Worm (Caenorhabditis elegans) whole organism, young adult: ENCODE data around the gene nhr-99.

Experiments
- B0261.1 ChIP-seq: sonication (generic microtip); optimal IDR thresholded peaks from 2 replicates; lab custom pipeline; 2016; ENCODE audit warnings: mild to moderate bottlenecking, missing genetic modification characterization, moderate library complexity, missing compliant biosample characterization
- B0336.3 ChIP-seq: fragments of 200-800 bp; sonication (Bioruptor generic); IDR thresholded peaks from 2 replicates; pipeline ENCODE4 v1.3.6; 2022; ENCODE audit warnings: missing genetic modification characterization, missing compliant biosample characterization
- C17E4.6 ChIP-seq: fragments of 200-800 bp; sonication (Bioruptor generic); IDR thresholded peaks from 2 replicates; pipeline ENCODE4 v1.3.6; 2022; ENCODE audit warnings: missing genetic modification reagents, missing genetic modification characterization, missing compliant biosample characterization
- F10E7.11 ChIP-seq: sonication (generic microtip); optimal IDR thresholded peaks from 2 replicates; lab custom pipeline; 2017; ENCODE audit warnings: mild to moderate bottlenecking, missing genetic modification characterization, moderate library complexity, missing compliant biosample characterization
- F33H1.4 ChIP-seq: fragments of 200-800 bp; sonication (Bioruptor generic); IDR thresholded peaks from 2 replicates; pipeline ENCODE4 v1.3.6; 2022; ENCODE audit warnings: missing genetic modification reagents, missing genetic modification characterization, missing compliant biosample characterization
- F37B4.10 ChIP-seq: fragments of 200-800 bp; sonication (Bioruptor generic); IDR thresholded peaks from 2 replicates; pipeline ENCODE4 v1.3.6; 2022; ENCODE audit warnings: missing genetic modification characterization, missing compliant biosample characterization
- F55B11.4 ChIP-seq: sonication (generic microtip); optimal IDR thresholded peaks from 2 replicates; lab custom pipeline; 2016; ENCODE audit warnings: missing compliant biosample characterization, missing genetic modification characterization, borderline replicate concordance; ENCODE audit not compliant: insufficient read depth
- K11D2.4 ChIP-seq: fragments of 200-800 bp; sonication (Bioruptor generic); IDR thresholded peaks from 2 replicates; pipeline ENCODE4 v1.3.6; 2022; ENCODE audit warnings: missing genetic modification reagents, missing genetic modification characterization, missing compliant biosample characterization
- T07F8.4 ChIP-seq: sonication (generic microtip); optimal IDR thresholded peaks from 2 replicates; lab custom pipeline; 2016; ENCODE audit warnings: mild to moderate bottlenecking, missing genetic modification characterization, moderate library complexity, missing compliant biosample characterization
- T26A5.8 ChIP-seq: sonication (generic microtip); optimal IDR thresholded peaks from 2 replicates; lab custom pipeline; 2016; ENCODE audit warnings: missing genetic modification characterization, missing compliant biosample characterization
- Y56A3A.18 ChIP-seq: fragments of 200-800 bp; sonication (Bioruptor generic); IDR thresholded peaks from 2 replicates; pipeline ENCODE4 v1.3.6; 2022; ENCODE audit warnings: missing genetic modification reagents, missing genetic modification characterization, missing compliant biosample characterization
- aptf-3 ChIP-seq: fragments of 200-800 bp; sonication (Bioruptor generic); IDR thresholded peaks from 2 replicates; pipeline ENCODE4 v1.3.6; 2022; ENCODE audit warnings: missing genetic modification characterization, missing compliant biosample characterization
- athp-1 ChIP-seq: sonication (generic microtip); optimal IDR thresholded peaks from 2 replicates; lab custom pipeline; 2017; ENCODE audit warnings: mild to moderate bottlenecking, missing genetic modification characterization, missing compliant biosample characterization
- attf-3 ChIP-seq: fragments of 200-800 bp; sonication (Bioruptor generic); conservative IDR thresholded peaks from 2 replicates; pipeline ENCODE4 v1.3.6; 2022; ENCODE audit warnings: missing genetic modification reagents, missing genetic modification characterization, missing compliant biosample characterization
- bed-1 ChIP-seq: fragments of 200-800 bp; sonication (Bioruptor generic); IDR thresholded peaks from 2 replicates; pipeline ENCODE4 v1.3.6; 2022; ENCODE audit warnings: missing genetic modification reagents, missing genetic modification characterization, missing compliant biosample characterization
- cebp-1 ChIP-seq, 2 experiments: fragments of 200-800 bp in 1 of 2; sonication (Bioruptor generic) in 1 of 2; sonication (generic microtip) in 1 of 2; IDR thresholded peaks in 1 of 2; optimal IDR thresholded peaks in 1 of 2; 2 replicates each; pipeline versions ENCODE4 v1.3.6 to Lab custom; 2017 to 2022; ENCODE audit warnings: missing compliant biosample characterization in 2 of 2, missing genetic modification characterization in 2 of 2, mild to moderate bottlenecking in 1 of 2, missing genetic modification reagents in 1 of 2, moderate library complexity in 1 of 2
- ceh-27 ChIP-seq: fragments of 200-800 bp; sonication (Bioruptor generic); optimal IDR thresholded peaks from 2 replicates; lab custom pipeline; 2018; ENCODE audit warnings: mild to moderate bottlenecking, missing genetic modification characterization, moderate library complexity, missing compliant biosample characterization
- ceh-40 ChIP-seq: fragments of 200-800 bp; sonication (Bioruptor generic); IDR thresholded peaks from 2 replicates; pipeline ENCODE4 v1.3.6; 2022; ENCODE audit warnings: missing genetic modification characterization, missing compliant biosample characterization
- ceh-79 ChIP-seq: sonication (generic microtip); optimal IDR thresholded peaks from 2 replicates; lab custom pipeline; 2017; ENCODE audit warnings: mild to moderate bottlenecking, missing genetic modification characterization, missing compliant biosample characterization
- chd-7 ChIP-seq: sonication (generic microtip); optimal IDR thresholded peaks from 2 replicates; lab custom pipeline; 2016; ENCODE audit warnings: mild to moderate bottlenecking, missing genetic modification characterization, moderate library complexity, missing compliant biosample characterization
- dox-1 ChIP-seq: fragments of 200-800 bp; sonication (Bioruptor generic); IDR thresholded peaks from 2 replicates; pipeline ENCODE4 v1.3.6; 2022; ENCODE audit warnings: missing genetic modification reagents, missing genetic modification characterization, missing compliant biosample characterization
- dpl-1 ChIP-seq: fragments of 150-350 bp; optimal IDR thresholded peaks from 2 replicates; lab custom pipeline; 2014; ENCODE audit warnings: missing biosample characterization, missing genetic modification reagents, missing genetic modification characterization
- efl-1 ChIP-seq: fragments of 150-350 bp; optimal IDR thresholded peaks from 2 replicates; lab custom pipeline; 2014; ENCODE audit warnings: missing biosample characterization, missing genetic modification reagents, missing genetic modification characterization
- egl-44 ChIP-seq: fragments of 200-800 bp; sonication (Bioruptor generic); IDR thresholded peaks from 2 replicates; pipeline ENCODE4 v1.3.6; 2022; ENCODE audit warnings: missing genetic modification reagents, missing genetic modification characterization, missing compliant biosample characterization
- hmg-1.2 ChIP-seq: fragments of 200-800 bp; sonication (Bioruptor generic); IDR thresholded peaks from 2 replicates; pipeline ENCODE4 v1.3.6; 2022; ENCODE audit warnings: missing genetic modification reagents, missing genetic modification characterization, missing compliant biosample characterization
- let-607 ChIP-seq, 2 experiments: fragments of 200-800 bp in 1 of 2; sonication (Bioruptor generic) in 1 of 2; sonication (generic microtip) in 1 of 2; optimal IDR thresholded peaks; 2 replicates each; lab custom pipeline; 2016 to 2018; ENCODE audit warnings: mild to moderate bottlenecking in 2 of 2, missing compliant biosample characterization in 2 of 2, missing genetic modification characterization in 2 of 2, moderate library complexity in 2 of 2, missing genotype in 1 of 2
- lin-40 ChIP-seq: sonication (generic microtip); optimal IDR thresholded peaks from 2 replicates; lab custom pipeline; 2016; ENCODE audit warnings: missing genetic modification characterization, mild to moderate bottlenecking, missing compliant biosample characterization, missing genotype, missing genetic modification reagents
- lin-54 ChIP-seq: fragments of 200-800 bp; sonication (Bioruptor generic); optimal IDR thresholded peaks from 2 replicates; lab custom pipeline; 2018; ENCODE audit warnings: mild to moderate bottlenecking, missing genetic modification characterization, missing compliant biosample characterization
- lsl-1 ChIP-seq: fragments of 200-800 bp; sonication (Bioruptor generic); optimal IDR thresholded peaks from 2 replicates; lab custom pipeline; 2018; ENCODE audit warnings: mild to moderate bottlenecking, missing genetic modification characterization, moderate library complexity, missing compliant biosample characterization
- lsy-27 ChIP-seq: sonication (generic microtip); optimal IDR thresholded peaks from 2 replicates; lab custom pipeline; 2017; ENCODE audit warnings: missing genetic modification characterization, mild to moderate bottlenecking, missing compliant biosample characterization, antibody characterized with exemption, missing genotype, borderline replicate concordance; ENCODE audit not compliant: insufficient read depth
- mcd-1 ChIP-seq: fragments of 200-800 bp; sonication (Bioruptor generic); IDR thresholded peaks from 2 replicates; pipeline ENCODE4 v1.3.6; 2022; ENCODE audit warnings: missing genetic modification reagents, missing genetic modification characterization, missing compliant biosample characterization
- mes-4 ChIP-seq: sonication (generic microtip); optimal IDR thresholded peaks from 2 replicates; lab custom pipeline; 2016; ENCODE audit warnings: missing genotype, missing genetic modification characterization, missing compliant biosample characterization
- nfya-2 ChIP-seq: fragments of 200-800 bp; sonication (Bioruptor generic); IDR thresholded peaks from 2 replicates; pipeline ENCODE4 v1.3.6; 2022; ENCODE audit warnings: missing genetic modification reagents, missing genetic modification characterization, missing compliant biosample characterization
- nhr-27 ChIP-seq: fragments of 200-800 bp; sonication (Bioruptor generic); optimal IDR thresholded peaks from 2 replicates; lab custom pipeline; 2018; ENCODE audit warnings: mild to moderate bottlenecking, missing genetic modification characterization, moderate library complexity, missing compliant biosample characterization
- nhr-80 ChIP-seq: sonication (generic microtip); optimal IDR thresholded peaks from 2 replicates; lab custom pipeline; 2016; ENCODE audit warnings: missing genetic modification characterization, missing compliant biosample characterization
- pbrm-1 ChIP-seq: fragments of 200-800 bp; sonication (Bioruptor generic); IDR thresholded peaks from 2 replicates; pipeline ENCODE4 v1.3.6; 2022; ENCODE audit warnings: missing genetic modification reagents, missing genetic modification characterization, missing compliant biosample characterization
- repo-1 ChIP-seq: sonication (generic microtip); optimal IDR thresholded peaks from 2 replicates; lab custom pipeline; 2017; ENCODE audit warnings: mild to moderate bottlenecking, missing genetic modification characterization, missing compliant biosample characterization
- tbp1 ChIP-seq: fragments of 200-800 bp; sonication (Bioruptor generic); optimal IDR thresholded peaks from 2 replicates; lab custom pipeline; 2018; ENCODE audit warnings: mild to moderate bottlenecking, missing genetic modification characterization, missing compliant biosample characterization
- unc-130 ChIP-seq: sonication (generic microtip); optimal IDR thresholded peaks from 2 replicates; lab custom pipeline; 2016; ENCODE audit warnings: missing genetic modification reagents, missing genetic modification characterization, missing compliant biosample characterization
- zfh-2 ChIP-seq: fragments of 200-800 bp; sonication (Bioruptor generic); conservative IDR thresholded peaks from 2 replicates; pipeline ENCODE4 v1.3.6; 2022; ENCODE audit warnings: missing genetic modification reagents, missing genetic modification characterization, missing compliant biosample characterization
- ztf-18 ChIP-seq: sonication (generic microtip); optimal IDR thresholded peaks from 2 replicates; lab custom pipeline; 2016; ENCODE audit warnings: missing genotype, mild to moderate bottlenecking, missing genetic modification characterization, missing compliant biosample characterization
- ztf-22 ChIP-seq: fragments of 200-800 bp; sonication (Bioruptor generic); optimal IDR thresholded peaks from 2 replicates; lab custom pipeline; 2018; ENCODE audit warnings: mild to moderate bottlenecking, missing genetic modification characterization, moderate library complexity, missing compliant biosample characterization
- ztf-25 ChIP-seq: fragments of 200-800 bp; sonication (Bioruptor generic); IDR thresholded peaks from 2 replicates; pipeline ENCODE4 v1.3.6; 2022; ENCODE audit warnings: missing genetic modification reagents, missing genetic modification characterization, missing compliant biosample characterization
- ztf-28 ChIP-seq: fragments of 200-800 bp; sonication (Bioruptor generic); IDR thresholded peaks from 2 replicates; pipeline ENCODE4 v1.3.6; 2022; ENCODE audit warnings: missing genetic modification reagents, missing genetic modification characterization, missing compliant biosample characterization
- ztf-6 ChIP-seq: fragments of 200-800 bp; sonication (Bioruptor generic); IDR thresholded peaks from 2 replicates; pipeline ENCODE4 v1.3.6; 2022; ENCODE audit warnings: missing genetic modification reagents, missing genetic modification characterization, missing compliant biosample characterization

nhr-99 gene

DNA sequence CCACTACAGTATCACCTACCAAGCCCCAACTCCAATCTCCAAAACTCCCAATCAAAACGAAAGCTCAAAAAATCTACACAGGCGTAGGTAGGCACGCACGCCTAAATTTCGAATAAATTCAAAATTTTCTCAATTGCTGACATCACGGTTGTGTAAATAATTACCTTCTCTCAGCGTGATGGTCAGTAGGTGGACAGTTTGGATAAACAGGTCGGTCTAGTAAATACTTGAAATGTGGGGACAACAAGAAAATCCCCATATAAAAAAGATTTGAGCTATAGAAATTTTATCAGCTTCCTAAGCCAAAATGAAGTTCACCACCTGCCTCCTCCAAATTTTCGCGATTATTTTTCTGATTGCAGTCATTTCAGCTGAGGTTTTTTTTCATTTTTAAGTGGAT is 36.5 kb upstream of the nhr-99 start, which contains the start of gene B0554.1:
B0554.1 (plus strand) TSS at position 301 of the 400 bp plus-strand sequence.
- TF ChIP-seq nhr-80 (no peak), athp-1 (tag; lab: Kevin White, UChicago) (no peak), F10E7.11 (no peak), mes-4 (tag; lab: Kevin White, UChicago) (no peak), chd-7 (tag; lab: Kevin White, UChicago) (no peak), lsl-1 (GFP tag; lab: Kevin White, UChicago) (no peak), lsy-27 (tag; lab: Kevin White, UChicago) (no peak), egl-44 (GFP tag; lab: Robert Waterston, UW) (no peak), nfya-2 (GFP tag; lab: Robert Waterston, UW) (no peak), cebp-1 (GFP tag; IDR thresholded peaks at IDR 0.05; lab: Robert Waterston, UW) (no peak), cebp-1 (tag; optimal IDR thresholded peaks at IDR 0.05; lab: Kevin White, UChicago) (no peak), ceh-79 (tag; lab: Kevin White, UChicago) (no peak), lin-54 (GFP tag; lab: Kevin White, UChicago) (no peak), ztf-18 (tag; lab: Kevin White, UChicago) (no peak), bed-1 (GFP tag; lab: Robert Waterston, UW) (no peak), aptf-3 (no peak), F37B4.10 (no peak), repo-1 (tag; lab: Kevin White, UChicago) (no peak), ceh-27 (GFP tag; lab: Kevin White, UChicago) (no peak)
- TF ChIP-seq, all 124 proteins: peak for 0

DNA sequence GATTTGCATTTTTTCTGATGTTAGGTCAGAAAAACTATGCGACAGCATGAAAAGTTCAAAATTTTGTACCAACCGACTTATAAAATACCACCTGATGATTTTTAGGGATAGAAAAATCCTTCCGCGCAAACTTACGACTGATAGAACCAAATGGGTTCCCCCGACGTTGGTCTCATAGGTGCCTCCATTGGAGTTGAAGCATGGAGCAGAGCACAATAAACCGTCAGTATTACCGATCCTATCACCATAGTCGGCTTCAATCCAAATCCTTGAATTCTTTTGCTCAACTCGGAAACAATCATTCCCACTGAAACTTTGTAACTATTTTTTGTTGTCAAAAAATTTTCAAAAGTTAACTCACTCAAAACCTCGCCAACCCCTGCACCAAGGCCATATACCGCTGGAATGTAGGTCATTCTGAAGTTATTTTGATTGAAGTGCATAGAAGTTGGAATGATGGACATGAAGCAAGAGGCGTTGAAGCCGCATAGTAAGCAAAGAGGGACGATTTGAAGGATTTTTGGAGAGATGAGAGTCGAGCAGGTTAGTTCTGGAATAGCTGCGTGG is 35.3 kb upstream of the nhr-99 start:
- TF ChIP-seq T26A5.8 (tag; lab: Kevin White, UChicago) (no peak), C17E4.6 (GFP tag; lab: Robert Waterston, UW) (no peak), mes-4 (tag; lab: Kevin White, UChicago) (no peak), F33H1.4 (GFP tag; lab: Robert Waterston, UW) (no peak), Y56A3A.18 (GFP tag; lab: Robert Waterston, UW) (no peak), dox-1 (GFP tag; lab: Robert Waterston, UW) (no peak), nhr-27 (tag; lab: Kevin White, UChicago) (no peak), let-607 (tag; optimal IDR thresholded peaks at IDR 0.05; lab: Kevin White, UChicago) (no peak), athp-1 (tag; lab: Kevin White, UChicago) (no peak), efl-1 (GFP tag; lab: Kevin White, UChicago) (no peak), mcd-1 (GFP tag; lab: Robert Waterston, UW) (no peak), T07F8.4 (tag; lab: Kevin White, UChicago) (no peak), K11D2.4 (no peak), attf-3 (GFP tag; lab: Robert Waterston, UW) (no peak), aptf-3 (no peak), F55B11.4 (tag; lab: Kevin White, UChicago) (no peak), ztf-22 (GFP tag; lab: Kevin White, UChicago) (no peak), lin-40 (tag; lab: Kevin White, UChicago) (no peak)

DNA sequence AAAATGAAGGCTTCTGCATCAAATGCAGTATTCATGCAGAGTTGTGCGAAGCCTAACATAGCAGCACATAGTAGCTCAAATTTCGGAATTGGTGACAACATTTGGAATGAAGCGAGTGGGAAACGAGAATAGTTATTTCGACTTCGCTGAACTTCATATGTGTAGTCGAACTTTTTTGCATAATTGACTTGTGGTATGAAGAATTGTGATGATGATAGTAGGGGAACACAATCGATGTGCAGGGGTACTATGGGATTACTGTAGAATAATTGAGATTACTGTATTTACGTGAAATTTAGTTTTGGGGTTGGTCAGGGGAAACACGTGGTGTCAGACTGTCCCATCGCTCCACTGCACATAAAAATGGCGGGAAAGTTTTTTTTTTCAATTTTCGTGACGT is 33.7 kb upstream of the nhr-99 start, which contains the start of gene B0554.7:
B0554.7 (minus strand) TSS at position 101 of the 400 bp plus-strand sequence.
- TF ChIP-seq ztf-28 (GFP tag; lab: Robert Waterston, UW): no peak
- TF ChIP-seq unc-130 (GFP tag; lab: Kevin White, UChicago): no peak
- no peak for TF ChIP-seq hmg-1.2 (GFP tag; lab: Robert Waterston, UW)
- TF ChIP-seq ztf-25 (GFP tag; lab: Robert Waterston, UW): no peak
- no peak for TF ChIP-seq B0261.1 (tag; lab: Kevin White, UChicago)
- TF ChIP-seq B0336.3 (GFP tag; lab: Robert Waterston, UW): no peak
- no peak for TF ChIP-seq pbrm-1
- no peak for TF ChIP-seq zfh-2 (GFP tag; lab: Robert Waterston, UW)
- TF ChIP-seq egl-44 (GFP tag; lab: Robert Waterston, UW): no peak
- TF ChIP-seq nhr-27 (tag; lab: Kevin White, UChicago): no peak
- TF ChIP-seq nhr-80: no peak
- no peak for TF ChIP-seq tbp1 (GFP tag; lab: Kevin White, UChicago)
- no peak for TF ChIP-seq dpl-1 (GFP tag; lab: Kevin White, UChicago)
- TF ChIP-seq ztf-6 (GFP tag; lab: Robert Waterston, UW): no peak
- no peak for TF ChIP-seq C17E4.6 (GFP tag; lab: Robert Waterston, UW)
- TF ChIP-seq ceh-40 (GFP tag; lab: Robert Waterston, UW): no peak
